Fruit fly (Drosophila melanogaster) whole organism, embryonic: ENCODE measurements around the gene CG10337.

Source experiments
- ATbp ChIP-seq: fragments of 200-800 bp; sonication (Bioruptor generic); optimal IDR thresholded peaks from 2 replicates; lab custom pipeline; 2017; ENCODE audit warnings: missing biosample characterization, mild to moderate bottlenecking, missing genetic modification characterization, missing genetic modification reagents
- Adf1 ChIP-seq: fragments of 200-800 bp; sonication (Bioruptor generic); IDR thresholded peaks from 2 replicates; pipeline ENCODE4 v1.3.6; 2022; ENCODE audit warnings: missing biosample characterization, missing genetic modification characterization
- Aef1 ChIP-seq: fragments of 200-800 bp; sonication (Bioruptor generic); IDR thresholded peaks from 3 replicates; pipeline ENCODE4 v1.3.6; 2022; ENCODE audit warnings: missing biosample characterization, missing genetic modification characterization
- Atf-2 ChIP-seq: fragments of 200-800 bp; sonication (Bioruptor generic); optimal IDR thresholded peaks from 2 replicates; lab custom pipeline; 2016; ENCODE audit warnings: missing biosample characterization, missing genetic modification characterization
- Atf3 ChIP-seq: fragments of 200-800 bp; sonication (Bioruptor generic); optimal IDR thresholded peaks from 3 replicates; lab custom pipeline; 2016; ENCODE audit warnings: missing biosample characterization, missing genetic modification characterization
- CG10462 ChIP-seq: fragments of 200-800 bp; sonication (Bioruptor generic); optimal IDR thresholded peaks from 2 replicates; lab custom pipeline; 2016; ENCODE audit warnings: missing biosample characterization, missing genetic modification characterization
- CG12219 ChIP-seq: fragments of 200-800 bp; sonication (Bioruptor generic); optimal IDR thresholded peaks from 3 replicates; lab custom pipeline; 2018; ENCODE audit warnings: missing biosample characterization, mild to moderate bottlenecking, missing genetic modification characterization
- CG12744 ChIP-seq: fragments of 200-800 bp; sonication (Bioruptor generic); optimal IDR thresholded peaks from 2 replicates; lab custom pipeline; 2016; ENCODE audit warnings: missing biosample characterization, missing genetic modification characterization
- CG13424 ChIP-seq: fragments of 200-800 bp; sonication (Bioruptor generic); optimal IDR thresholded peaks from 2 replicates; lab custom pipeline; 2019; ENCODE audit warnings: missing biosample characterization, mild to moderate bottlenecking, missing genetic modification characterization, moderate library complexity
- CG15073 ChIP-seq: fragments of 200-800 bp; sonication (Bioruptor generic); optimal IDR thresholded peaks from 2 replicates; lab custom pipeline; 2016; ENCODE audit warnings: missing biosample characterization, missing genetic modification characterization
- CG18011 ChIP-seq: fragments of 200-800 bp; sonication (Bioruptor generic); optimal IDR thresholded peaks from 2 replicates; lab custom pipeline; 2017; ENCODE audit warnings: missing biosample characterization, missing genetic modification characterization, mild to moderate bottlenecking, moderate library complexity, missing genotype
- CG1832 ChIP-seq: fragments of 200-800 bp; sonication (Bioruptor generic); optimal IDR thresholded peaks from 2 replicates; lab custom pipeline; 2017; ENCODE audit warnings: missing biosample characterization, mild to moderate bottlenecking, missing genetic modification characterization, inconsistent platforms
- CG18599 ChIP-seq: fragments of 200-800 bp; sonication (Bioruptor generic); optimal IDR thresholded peaks from 3 replicates; lab custom pipeline; 2017; ENCODE audit warnings: missing biosample characterization, missing genetic modification characterization, mild to moderate bottlenecking, moderate library complexity, missing genetic modification reagents
- CG2116 ChIP-seq: fragments of 200-800 bp; sonication (Bioruptor generic); optimal IDR thresholded peaks from 3 replicates; lab custom pipeline; 2018; ENCODE audit warnings: missing biosample characterization, mild to moderate bottlenecking, missing genetic modification characterization
- CG2129 ChIP-seq: fragments of 200-800 bp; sonication (Bioruptor generic); IDR thresholded peaks from 2 replicates; pipeline ENCODE4 v1.3.6; 2022; ENCODE audit warnings: missing biosample characterization, missing genetic modification characterization; ENCODE audit not compliant: partially characterized antibody
- CG31224 ChIP-seq: fragments of 200-800 bp; sonication (Bioruptor generic); IDR thresholded peaks from 2 replicates; pipeline ENCODE4 v1.3.6; 2022; ENCODE audit warnings: missing biosample characterization, missing genetic modification characterization
- CG31365 ChIP-seq: fragments of 200-800 bp; sonication (Bioruptor generic); optimal IDR thresholded peaks from 2 replicates; lab custom pipeline; 2018; ENCODE audit warnings: missing biosample characterization, mild to moderate bottlenecking, missing genetic modification characterization
- CG31388 ChIP-seq: fragments of 200-800 bp; sonication (Bioruptor generic); optimal IDR thresholded peaks from 2 replicates; lab custom pipeline; 2016; ENCODE audit warnings: missing biosample characterization, missing genetic modification characterization
- CG32767 ChIP-seq: fragments of 200-800 bp; sonication (Bioruptor generic); IDR thresholded peaks from 2 replicates; pipeline ENCODE4 v1.3.6; 2022; ENCODE audit warnings: missing biosample characterization, missing genetic modification characterization
- CG3281 ChIP-seq: fragments of 200-800 bp; sonication (Bioruptor generic); optimal IDR thresholded peaks from 3 replicates; lab custom pipeline; 2017; ENCODE audit warnings: missing biosample characterization, mild to moderate bottlenecking, missing genetic modification characterization
- CHES-1-like ChIP-seq: fragments of 200-800 bp; sonication (Bioruptor generic); optimal IDR thresholded peaks from 2 replicates; lab custom pipeline; 2016; ENCODE audit warnings: missing biosample characterization, missing genetic modification characterization
- CoRest ChIP-seq: fragments of 200-800 bp; sonication (Bioruptor generic); optimal IDR thresholded peaks from 3 replicates; lab custom pipeline; 2018; ENCODE audit warnings: missing biosample characterization, mild to moderate bottlenecking, missing genetic modification characterization, moderate library complexity
- Dip3 ChIP-seq: fragments of 200-800 bp; sonication (Bioruptor generic); optimal IDR thresholded peaks from 3 replicates; lab custom pipeline; 2016; ENCODE audit warnings: missing biosample characterization, missing genetic modification characterization
- Myb ChIP-seq: fragments of 200-800 bp; sonication (Bioruptor generic); optimal IDR thresholded peaks from 2 replicates; lab custom pipeline; 2016; ENCODE audit warnings: missing biosample characterization, missing genetic modification characterization
- Xbp1 ChIP-seq: fragments of 200-800 bp; sonication (Bioruptor generic); optimal IDR thresholded peaks from 3 replicates; lab custom pipeline; 2016; ENCODE audit warnings: missing biosample characterization, mild to moderate bottlenecking, missing genetic modification characterization
- al ChIP-seq: fragments of 200-800 bp; sonication (Bioruptor generic); IDR thresholded peaks from 2 replicates; pipeline ENCODE4 v1.3.6; 2022; ENCODE audit warnings: missing biosample characterization, missing genetic modification characterization
- amos ChIP-seq: fragments of 200-800 bp; sonication (Bioruptor generic); IDR thresholded peaks from 2 replicates; pipeline ENCODE4 v1.3.6; 2022; ENCODE audit warnings: missing biosample characterization, missing genetic modification characterization; ENCODE audit not compliant: partially characterized antibody
- cas ChIP-seq: fragments of 200-800 bp; sonication (Bioruptor generic); IDR thresholded peaks from 2 replicates; pipeline ENCODE4 v1.3.6; 2022; ENCODE audit warnings: missing biosample characterization, missing genetic modification characterization
- chinmo ChIP-seq: fragments of 200-800 bp; sonication (Bioruptor generic); IDR thresholded peaks from 4 replicates; pipeline ENCODE4 v1.3.6; 2022; ENCODE audit warnings: missing biosample characterization, missing genetic modification characterization; ENCODE audit not compliant: partially characterized antibody
- eve ChIP-seq, 2 experiments: fragments of >200 bp; optimal IDR thresholded peaks; 2 replicates each; lab custom pipeline; 2017; ENCODE audit warnings: missing biosample characterization in 2 of 2, missing genetic modification characterization in 2 of 2
- ewg ChIP-seq: fragments of 200-800 bp; sonication (Bioruptor generic); optimal IDR thresholded peaks from 3 replicates; lab custom pipeline; 2017; ENCODE audit warnings: mild to moderate bottlenecking, missing biosample characterization, missing genetic modification reagents, missing genetic modification characterization
- gce ChIP-seq: fragments of 200-800 bp; sonication (Bioruptor generic); IDR thresholded peaks from 3 replicates; pipeline ENCODE4 v1.3.6; 2022; ENCODE audit warnings: missing biosample characterization, missing genetic modification characterization
- gcm ChIP-seq: fragments of 200-800 bp; sonication (Bioruptor generic); optimal IDR thresholded peaks from 2 replicates; lab custom pipeline; 2019; ENCODE audit warnings: missing biosample characterization, mild to moderate bottlenecking, missing genetic modification characterization, moderate library complexity
- grau ChIP-seq: fragments of 200-800 bp; optimal IDR thresholded peaks from 3 replicates; lab custom pipeline; 2019; ENCODE audit warnings: missing biosample characterization, mild to moderate bottlenecking, missing genetic modification characterization, moderate library complexity
- hb ChIP-seq: fragments of 200-800 bp; sonication (Bioruptor generic); IDR thresholded peaks from 3 replicates; pipeline ENCODE4 v1.3.6; 2022; ENCODE audit warnings: missing biosample characterization, missing genetic modification characterization; ENCODE audit not compliant: partially characterized antibody
- jumu ChIP-seq: fragments of 200-800 bp; sonication (Bioruptor generic); optimal IDR thresholded peaks from 3 replicates; lab custom pipeline; 2016; ENCODE audit warnings: missing biosample characterization, missing genetic modification characterization
- kay ChIP-seq: fragments of 200-800 bp; sonication (Bioruptor generic); optimal IDR thresholded peaks from 2 replicates; lab custom pipeline; 2016; ENCODE audit warnings: missing biosample characterization, missing genetic modification characterization
- nerfin-2 ChIP-seq: fragments of 200-800 bp; sonication (Bioruptor generic); IDR thresholded peaks from 2 replicates; pipeline ENCODE4 v1.3.6; 2022; ENCODE audit warnings: missing biosample characterization, missing genetic modification characterization; ENCODE audit not compliant: partially characterized antibody
- nom ChIP-seq: fragments of 200-800 bp; sonication (Bioruptor generic); optimal IDR thresholded peaks from 2 replicates; lab custom pipeline; 2017; ENCODE audit warnings: missing biosample characterization, missing genetic modification characterization, mild to moderate bottlenecking, moderate library complexity, missing genetic modification reagents
- otp ChIP-seq: fragments of 200-800 bp; sonication (Bioruptor generic); IDR thresholded peaks from 3 replicates; pipeline ENCODE4, ENCODE4 v1.3.6; 2022; ENCODE audit warnings: missing biosample characterization, missing genetic modification characterization
- run ChIP-seq: fragments of 200-800 bp; sonication (Bioruptor generic); optimal IDR thresholded peaks from 3 replicates; lab custom pipeline; 2018; ENCODE audit warnings: missing biosample characterization, mild to moderate bottlenecking, missing genetic modification characterization
- sc ChIP-seq, 3 experiments: fragments of >200 bp in 2 of 3; fragments of 200-800 bp in 1 of 3; sonication (Bioruptor generic) in 1 of 3; optimal IDR thresholded peaks; 2 replicates in 2 of 3; 3 replicates in 1 of 3; lab custom pipeline; 2017; ENCODE audit warnings: mild to moderate bottlenecking in 1 of 3, missing biosample characterization in 1 of 3, missing genetic modification characterization in 1 of 3, missing genetic modification reagents in 1 of 3
- slp2 ChIP-seq: fragments of 200-800 bp; sonication (Bioruptor generic); optimal IDR thresholded peaks from 2 replicates; lab custom pipeline; 2016; ENCODE audit warnings: missing biosample characterization, missing genetic modification characterization
- tin ChIP-seq: fragments of 200-800 bp; sonication (Bioruptor generic); optimal IDR thresholded peaks from 3 replicates; lab custom pipeline; 2016; ENCODE audit warnings: missing biosample characterization, missing genetic modification characterization
- tx ChIP-seq: fragments of 200-800 bp; sonication (Bioruptor generic); optimal IDR thresholded peaks from 2 replicates; lab custom pipeline; 2016; ENCODE audit warnings: missing biosample characterization, missing genetic modification characterization
- unc-4 ChIP-seq: fragments of 200-800 bp; sonication (Bioruptor generic); IDR thresholded peaks from 2 replicates; pipeline ENCODE4 v1.3.6; 2022; ENCODE audit warnings: missing biosample characterization, missing genetic modification characterization; ENCODE audit not compliant: partially characterized antibody
- zen2 ChIP-seq: fragments of 200-800 bp; sonication (Bioruptor generic); IDR thresholded peaks from 3 replicates; pipeline ENCODE4 v1.3.6; 2022; ENCODE audit warnings: missing biosample characterization, missing genetic modification characterization; ENCODE audit not compliant: partially characterized antibody

Gene CG10337

dm6 chr2L:19572496-19573317, 25.9 kb upstream of the CG10337 start (continued):
- peak; percentile 78 for TF ChIP-seq CG3281 (GFP tag; lab: Kevin White, UChicago)
- no peak for TF ChIP-seq hb (GFP tag; lab: Robert Waterston, UW)
- TF ChIP-seq CG2116 (GFP tag; lab: Kevin White, UChicago) = peak; percentile 16
- no peak for TF ChIP-seq CG1832 (GFP tag; lab: Kevin White, UChicago)
- TF ChIP-seq CG18011 (GFP tag; lab: Kevin White, UChicago) = peak; percentile 27
- TF ChIP-seq Atf3 (GFP tag; lab: Kevin White, UChicago) = no peak
- TF ChIP-seq eve (GFP tag; optimal IDR thresholded peaks at IDR 0.05; lab: Kevin White, UChicago) = no peak
- TF ChIP-seq otp (GFP tag; lab: Robert Waterston, UW) = no peak; the same call in 2 of the 3 replicates
- TF ChIP-seq CG32767 = peak; percentile 26; the same call in 1 of the 2 replicates
- no peak for TF ChIP-seq nerfin-2
- TF ChIP-seq gcm (GFP tag; lab: Kevin White, UChicago) = peak; percentile 67
- TF ChIP-seq Adf1 (GFP tag; lab: Robert Waterston, UW) = no peak; the same call in 1 of the 2 replicates
- peak; percentile 53 for TF ChIP-seq CG12219
- TF ChIP-seq Dip3 = peak; percentile 60
- peak; percentile 25 for TF ChIP-seq Myb (GFP tag; lab: Kevin White, UChicago)
- TF ChIP-seq Xbp1 (GFP tag; lab: Kevin White, UChicago) = peak; percentile 61
- TF ChIP-seq nom (GFP tag; lab: Kevin White, UChicago) = peak; percentile 79
- no peak for TF ChIP-seq unc-4 (GFP tag; lab: Robert Waterston, UW)
- TF ChIP-seq tin (GFP tag; lab: Kevin White, UChicago) = peak; percentile 51
- 0 out of 4 replicates have a peak, but pooled peaks have one; percentile 55 for TF ChIP-seq chinmo (GFP tag; lab: Robert Waterston, UW)
- TF ChIP-seq CG31365 (tag; lab: Kevin White, UChicago) = peak; percentile 26
- TF ChIP-seq CHES-1-like (GFP tag; lab: Kevin White, UChicago) = peak; percentile 28
- no peak for TF ChIP-seq CG31388
- no peak for TF ChIP-seq CG10462 (GFP tag; lab: Kevin White, UChicago)
- peak; percentile 75 for TF ChIP-seq CoRest
- no peak for TF ChIP-seq cas (GFP tag; lab: Robert Waterston, UW)
- TF ChIP-seq tx (GFP tag; lab: Kevin White, UChicago) = peak; percentile 26
- no peak for TF ChIP-seq ewg (GFP tag; lab: Kevin White, UChicago)
- peak; percentile 69 for TF ChIP-seq CG13424 (tag; lab: Kevin White, UChicago)
- TF ChIP-seq CG15073 (GFP tag; lab: Kevin White, UChicago) = no peak
- peak; percentile 37 for TF ChIP-seq Atf-2 (GFP tag; lab: Kevin White, UChicago)
- peak; percentile 14; the same call in 1 of the 2 replicates for TF ChIP-seq amos (GFP tag; lab: Robert Waterston, UW)
- TF ChIP-seq gce (GFP tag; lab: Robert Waterston, UW) = no peak
- peak; percentile 60; the same call in 1 of the 2 replicates for TF ChIP-seq CG31224
- TF ChIP-seq al (GFP tag; lab: Robert Waterston, UW) = no peak
- no peak for TF ChIP-seq sc (optimal IDR thresholded peaks at IDR 0.05; lab: Kevin White, UChicago)
- no peak for TF ChIP-seq sc (GFP tag; optimal IDR thresholded peaks at IDR 0.05; lab: Kevin White, UChicago)
- peak; percentile 26 for TF ChIP-seq ATbp (GFP tag; lab: Kevin White, UChicago)
- peak; percentile 26 for TF ChIP-seq slp2 (GFP tag; lab: Kevin White, UChicago)
- peak; percentile 77 for TF ChIP-seq grau (tag; lab: Kevin White, UChicago)
- no peak for TF ChIP-seq run (tag; lab: Kevin White, UChicago)
- peak; percentile 65 for TF ChIP-seq Aef1 (GFP tag; lab: Robert Waterston, UW)
- TF ChIP-seq jumu (GFP tag; lab: Kevin White, UChicago) = peak; percentile 39
- no peak for TF ChIP-seq zen2 (GFP tag; lab: Robert Waterston, UW)
- no peak for TF ChIP-seq CG2129
- peak; percentile 19 for TF ChIP-seq kay
- TF ChIP-seq CG12744 (GFP tag; lab: Kevin White, UChicago) = no peak
- peak; percentile 87 for TF ChIP-seq CG18599 (GFP tag; lab: Kevin White, UChicago)
